Worm (Caenorhabditis elegans): ENCODE results near the gene dpff-1.

dpff-1 gene

ce11 chrIII:5936992-5937391 lies 30.8 kb upstream of the dpff-1 start, which contains the start of gene EGAP1.1:
EGAP1.1 (minus strand) TSS chrIII:5937220.
- TF ChIP-seq dve-1 (tag; optimal IDR thresholded peaks at IDR 0.05) (no peak), pros-1 (tag; optimal IDR thresholded peaks at IDR 0.05) (no peak), nhr-232 (tag; optimal IDR thresholded peaks at IDR 0.05) (no peak), ceh-48 (tag; optimal IDR thresholded peaks at IDR 0.05) (no peak), ceh-6 (GFP tag; optimal IDR thresholded peaks at IDR 0.05) (no peak), gmeb-2 (tag; optimal IDR thresholded peaks at IDR 0.05) (no peak), fkh-6 (tag; optimal IDR thresholded peaks at IDR 0.05) (no peak), pax-1 (tag; optimal IDR thresholded peaks at IDR 0.05) (no peak), ahr-1 (tag; optimal IDR thresholded peaks at IDR 0.05) (no peak), ztf-16 (tag; optimal IDR thresholded peaks at IDR 0.05) (no peak), ceh-14 (tag; optimal IDR thresholded peaks at IDR 0.05) (no peak)

- TF ChIP-seq ceh-22 (tag; optimal IDR thresholded peaks at IDR 0.05) (no peak), mec-3 (tag; optimal IDR thresholded peaks at IDR 0.05; ENCODE audit: borderline replicate concordance) (no peak), sox-2 (GFP tag; IDR thresholded peaks at IDR 0.05) (no peak), hlh-15 (tag; optimal IDR thresholded peaks at IDR 0.05) (no peak), hlh-30 (tag; optimal IDR thresholded peaks at IDR 0.05; ENCODE audit: insufficient read depth) (no peak), tbx-2 (tag; optimal IDR thresholded peaks at IDR 0.05) (no peak), elt-2 (tag; optimal IDR thresholded peaks at IDR 0.05) (no peak), K02D7.2 (tag; optimal IDR thresholded peaks at IDR 0.05) (no peak), pha-2 (tag; optimal IDR thresholded peaks at IDR 0.05) (no peak)
Observed at ce11 chrIII:5934138-5934658, 28.1 kb upstream of the dpff-1 start.

ce11 chrIII:5932853-5933252 lies 26.7 kb upstream of the dpff-1 start, which contains the start of gene zmp-1:
zmp-1 (minus strand) TSS chrIII:5932953.
- TF ChIP-seq tbx-7 (tag; optimal IDR thresholded peaks at IDR 0.05) = no peak
- no peak for TF ChIP-seq ceh-22 (tag; optimal IDR thresholded peaks at IDR 0.05)
- no peak for TF ChIP-seq mec-3 (tag; optimal IDR thresholded peaks at IDR 0.05; ENCODE audit: borderline replicate concordance)
- TF ChIP-seq unc-55 (GFP tag; optimal IDR thresholded peaks at IDR 0.05) = no peak
- no peak for TF ChIP-seq C08G9.2 (tag; optimal IDR thresholded peaks at IDR 0.05)
- TF ChIP-seq pqm-1 (tag; optimal IDR thresholded peaks at IDR 0.05) = no peak
- no peak for TF ChIP-seq pag-3 (tag; optimal IDR thresholded peaks at IDR 0.05; ENCODE audit: borderline replicate concordance)

ce11 chrIII:5931433-5931994 lies 25.4 kb upstream of the dpff-1 start, which contains the start of gene EGAP1.5:
EGAP1.5 (plus strand) TSS chrIII:5931721.
- TF ChIP-seq pat-9 (tag; optimal IDR thresholded peaks at IDR 0.05) (peak; percentile 28), lin-11 (tag; optimal IDR thresholded peaks at IDR 0.05) (no peak), ceh-34 (tag; optimal IDR thresholded peaks at IDR 0.05) (peak; percentile 37)

- TF ChIP-seq eyg-1 (tag; optimal IDR thresholded peaks at IDR 0.05) (no peak), elt-4 (tag; optimal IDR thresholded peaks at IDR 0.05) (no peak), ceh-30 (tag; optimal IDR thresholded peaks at IDR 0.05) (no peak), ceh-19 (GFP tag; optimal IDR thresholded peaks at IDR 0.05) (no peak), dmd-4 (tag; optimal IDR thresholded peaks at IDR 0.05; ENCODE audit: borderline replicate concordance) (no peak), hlh-8 (tag; optimal IDR thresholded peaks at IDR 0.05) (peak; percentile 25), ceh-34 (tag; optimal IDR thresholded peaks at IDR 0.05) (no peak), ceh-14 (tag; optimal IDR thresholded peaks at IDR 0.05) (no peak), rnt-1 (tag; optimal IDR thresholded peaks at IDR 0.05) (peak; percentile 0), unc-55 (GFP tag; optimal IDR thresholded peaks at IDR 0.05) (peak; percentile 26), che-1 (tag; optimal IDR thresholded peaks at IDR 0.05) (no peak)
Observed at ce11 chrIII:5930659-5931058, 24.5 kb upstream of the dpff-1 start.
